Worm (Caenorhabditis elegans): Measurements from ENCODE around the gene Y54H5A.2.

Gene Y54H5A.2

DNA sequence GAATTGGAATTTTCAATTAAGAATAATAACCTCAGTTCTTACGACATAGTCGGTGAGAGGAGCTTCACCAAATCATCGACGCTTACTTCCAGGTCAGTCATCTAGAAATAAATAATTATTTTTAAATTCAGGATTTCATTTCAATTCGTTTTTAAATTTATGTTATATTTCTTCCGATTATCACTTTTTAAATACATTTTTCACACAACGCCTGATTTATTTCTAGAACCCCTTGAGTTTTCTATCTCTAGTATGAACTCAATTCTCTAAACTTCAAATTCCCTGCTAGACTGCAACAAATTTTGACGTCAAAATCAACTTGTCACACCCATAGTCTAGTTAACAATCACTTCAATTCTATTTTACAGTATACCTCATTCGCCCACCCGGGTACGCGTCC, at the start of gene Y54H5A.2:
TSS of gene Y54H5A.2 (minus strand) at position 101 of the 400 bp plus-strand sequence.
- TF ChIP-seq ama-1 (optimal IDR thresholded peaks at IDR 0.05): no peak
- no peak for TF ChIP-seq hmg-4 (GFP tag; optimal IDR thresholded peaks at IDR 0.05)

DNA sequence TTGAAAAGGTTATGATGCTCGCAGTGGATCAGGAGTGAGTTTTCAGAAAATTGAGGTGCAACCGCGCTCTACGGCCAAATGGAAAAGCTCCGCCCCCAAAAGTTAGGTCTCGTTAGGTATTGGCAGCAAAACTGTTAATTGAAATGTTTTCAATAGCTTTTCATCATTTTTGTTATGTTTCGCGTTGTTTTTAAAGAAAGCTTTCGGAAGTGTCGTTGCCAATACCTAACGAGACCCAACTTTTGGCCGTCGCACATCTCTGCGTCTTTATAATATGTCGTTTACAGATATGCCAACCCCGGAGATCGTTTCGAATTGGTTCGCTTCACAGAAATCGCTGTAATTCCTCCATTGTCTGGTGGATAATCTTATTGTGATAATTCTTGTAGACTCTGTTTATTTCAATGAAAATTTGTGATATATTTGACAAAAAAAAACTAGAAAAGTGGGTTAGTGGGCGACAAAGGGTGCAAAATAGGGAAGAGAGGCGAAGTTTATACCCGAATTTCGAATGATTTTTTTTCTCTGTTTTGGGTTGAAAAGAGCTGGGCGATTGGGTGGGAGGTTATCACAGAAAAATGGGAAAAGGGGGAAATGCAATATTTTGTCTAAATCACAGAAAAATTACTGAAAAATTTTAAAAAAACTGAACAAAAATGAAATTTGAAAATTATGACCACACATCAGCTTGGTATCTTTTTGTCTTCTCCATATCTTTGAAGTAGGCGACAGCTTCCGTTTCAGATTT, 47.1 kb upstream of the Y54H5A.2 start:
- TF ChIP-seq hmg-4 (GFP tag; optimal IDR thresholded peaks at IDR 0.05) (no peak), pes-1 (GFP tag; IDR thresholded peaks at IDR 0.05) (no peak), tbx-37 (GFP tag; conservative IDR thresholded peaks at IDR 0.05) (no peak), B0310.2 (tag; optimal IDR thresholded peaks at IDR 0.05) (no peak), ama-1 (optimal IDR thresholded peaks at IDR 0.05) (no peak), hnd-1 (tag; optimal IDR thresholded peaks at IDR 0.05) (no peak), tbx-11 (GFP tag; IDR thresholded peaks at IDR 0.05) (no peak), ceh-36 (tag; optimal IDR thresholded peaks at IDR 0.05) (no peak), scrt-1 (GFP tag; IDR thresholded peaks at IDR 0.05) (no peak), aly-1 (tag; optimal IDR thresholded peaks at IDR 0.05) (no peak), ets-7 (tag; optimal IDR thresholded peaks at IDR 0.05) (no peak)

DNA sequence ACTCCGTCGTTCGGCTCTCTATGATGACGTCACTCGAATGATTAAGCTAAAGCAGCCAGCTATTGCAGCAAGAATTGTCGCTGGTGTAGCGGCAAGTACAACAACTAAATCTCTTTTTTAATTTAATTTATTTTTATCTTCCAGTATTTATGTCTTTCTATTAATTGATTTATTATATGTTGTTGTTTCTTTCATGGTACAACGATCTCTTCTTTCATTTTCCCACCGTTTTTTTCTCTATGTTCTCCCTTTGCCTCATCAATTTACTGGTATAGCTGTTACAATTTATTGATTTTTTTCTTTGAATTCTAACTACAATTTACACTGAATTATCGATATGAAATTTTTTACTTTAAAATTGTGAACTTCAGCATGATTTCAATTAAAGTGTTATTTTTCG, 46.3 kb upstream of the Y54H5A.2 start, which contains the start of gene moc-6:
TSS of gene moc-6 (plus strand) at position 301 of the 400 bp plus-strand sequence.
- TF ChIP-seq scrt-1 (GFP tag; IDR thresholded peaks at IDR 0.05) (no peak), flt-1 (GFP tag; IDR thresholded peaks at IDR 0.05) (no peak), sea-1 (GFP tag; conservative IDR thresholded peaks at IDR 0.05) (no peak), tra-4 (tag; optimal IDR thresholded peaks at IDR 0.05) (no peak), hmg-4 (GFP tag; optimal IDR thresholded peaks at IDR 0.05) (no peak), aly-1 (tag; optimal IDR thresholded peaks at IDR 0.05) (no peak), F13C5.2 (tag; optimal IDR thresholded peaks at IDR 0.05) (no peak), ets-7 (tag; optimal IDR thresholded peaks at IDR 0.05) (no peak), hmbx-1 (tag; optimal IDR thresholded peaks at IDR 0.05) (no peak), ama-1 (optimal IDR thresholded peaks at IDR 0.05) (no peak), tbx-37 (GFP tag; conservative IDR thresholded peaks at IDR 0.05) (no peak), ceh-13 (GFP tag; optimal IDR thresholded peaks at IDR 0.05) (no peak), pes-1 (GFP tag; IDR thresholded peaks at IDR 0.05) (no peak)

DNA sequence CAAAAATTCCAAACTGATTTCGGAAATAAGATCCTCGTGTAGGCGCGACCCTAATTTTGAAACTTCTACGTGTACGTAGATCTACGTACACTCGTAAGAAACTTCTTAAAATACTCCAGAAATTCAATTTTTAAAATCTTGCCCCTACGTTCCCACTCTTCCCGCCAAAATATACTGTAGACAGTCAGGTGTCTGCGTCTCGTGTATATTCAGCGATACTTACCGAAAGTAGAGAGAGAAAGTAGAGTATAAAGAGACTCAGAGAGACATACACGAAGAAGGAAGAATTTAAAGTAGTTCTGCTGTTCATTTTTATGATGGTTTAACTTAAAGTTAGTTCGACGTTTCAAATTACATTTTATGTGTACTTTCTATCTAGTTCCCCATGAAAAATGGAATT, 43.9 kb upstream of the Y54H5A.2 start:
- TF ChIP-seq ets-7 (tag; optimal IDR thresholded peaks at IDR 0.05): no peak
- no peak for TF ChIP-seq hmg-4 (GFP tag; optimal IDR thresholded peaks at IDR 0.05)
- no peak for TF ChIP-seq hmbx-1 (tag; optimal IDR thresholded peaks at IDR 0.05)
- no peak for TF ChIP-seq ceh-36 (tag; optimal IDR thresholded peaks at IDR 0.05)
- no peak for TF ChIP-seq pes-1 (GFP tag; IDR thresholded peaks at IDR 0.05)
- TF ChIP-seq tra-4 (tag; optimal IDR thresholded peaks at IDR 0.05): no peak
- no peak for TF ChIP-seq flt-1 (GFP tag; IDR thresholded peaks at IDR 0.05)
- no peak for TF ChIP-seq hnd-1 (tag; optimal IDR thresholded peaks at IDR 0.05)
- no peak for TF ChIP-seq scrt-1 (GFP tag; IDR thresholded peaks at IDR 0.05)
- TF ChIP-seq sea-1 (GFP tag; conservative IDR thresholded peaks at IDR 0.05): no peak
- no peak for TF ChIP-seq B0310.2 (tag; optimal IDR thresholded peaks at IDR 0.05)
- no peak for TF ChIP-seq ceh-13 (GFP tag; optimal IDR thresholded peaks at IDR 0.05)
- TF ChIP-seq tbx-37 (GFP tag; conservative IDR thresholded peaks at IDR 0.05): no peak
- no peak for TF ChIP-seq ama-1 (optimal IDR thresholded peaks at IDR 0.05)
- TF ChIP-seq tbx-11 (GFP tag; IDR thresholded peaks at IDR 0.05): no peak

DNA sequence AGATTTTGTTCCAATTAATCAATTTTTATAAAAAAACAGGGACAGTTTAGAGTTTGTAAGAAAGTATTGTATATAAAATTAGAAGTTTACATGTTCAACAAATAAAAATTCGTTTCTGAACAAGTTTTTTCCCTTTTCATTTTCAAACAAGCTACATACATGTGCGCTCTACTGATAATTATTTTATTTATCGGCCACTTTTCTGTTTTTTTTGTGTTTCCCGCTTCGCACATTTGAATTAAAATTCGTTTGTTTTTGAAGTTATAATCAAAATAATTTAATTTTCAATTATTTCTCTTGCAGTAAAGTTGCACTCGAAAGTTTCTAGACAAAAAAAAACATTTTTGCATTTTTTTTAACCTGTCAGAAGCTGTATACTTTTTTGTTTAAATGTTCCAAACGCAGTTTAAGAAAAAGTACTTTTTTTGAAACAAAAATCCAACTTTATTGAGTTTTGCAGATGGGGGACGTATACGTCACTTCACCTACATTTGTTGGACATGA, 41.3 kb upstream of the Y54H5A.2 start, which contains the start of gene hira-1:
TSS of gene hira-1 (plus strand) at position 454 of the 504 bp plus-strand sequence.
- TF ChIP-seq ceh-36 (tag; optimal IDR thresholded peaks at IDR 0.05): no peak
- no peak for TF ChIP-seq B0310.2 (tag; optimal IDR thresholded peaks at IDR 0.05)
- no peak for TF ChIP-seq sea-1 (GFP tag; conservative IDR thresholded peaks at IDR 0.05)
- no peak for TF ChIP-seq ceh-13 (GFP tag; optimal IDR thresholded peaks at IDR 0.05)
- no peak for TF ChIP-seq aly-1 (tag; optimal IDR thresholded peaks at IDR 0.05)
- TF ChIP-seq ama-1 (optimal IDR thresholded peaks at IDR 0.05): no peak
- no peak for TF ChIP-seq hnd-1 (tag; optimal IDR thresholded peaks at IDR 0.05)
- no peak for TF ChIP-seq hmg-4 (GFP tag; optimal IDR thresholded peaks at IDR 0.05)
- TF ChIP-seq tbx-37 (GFP tag; conservative IDR thresholded peaks at IDR 0.05): no peak
- no peak for TF ChIP-seq flt-1 (GFP tag; IDR thresholded peaks at IDR 0.05)
- no peak for TF ChIP-seq tra-4 (tag; optimal IDR thresholded peaks at IDR 0.05)
- TF ChIP-seq scrt-1 (GFP tag; IDR thresholded peaks at IDR 0.05): no peak
- no peak for TF ChIP-seq F13C5.2 (tag; optimal IDR thresholded peaks at IDR 0.05)
- TF ChIP-seq tbx-11 (GFP tag; IDR thresholded peaks at IDR 0.05): no peak
- no peak for TF ChIP-seq hmbx-1 (tag; optimal IDR thresholded peaks at IDR 0.05)

DNA sequence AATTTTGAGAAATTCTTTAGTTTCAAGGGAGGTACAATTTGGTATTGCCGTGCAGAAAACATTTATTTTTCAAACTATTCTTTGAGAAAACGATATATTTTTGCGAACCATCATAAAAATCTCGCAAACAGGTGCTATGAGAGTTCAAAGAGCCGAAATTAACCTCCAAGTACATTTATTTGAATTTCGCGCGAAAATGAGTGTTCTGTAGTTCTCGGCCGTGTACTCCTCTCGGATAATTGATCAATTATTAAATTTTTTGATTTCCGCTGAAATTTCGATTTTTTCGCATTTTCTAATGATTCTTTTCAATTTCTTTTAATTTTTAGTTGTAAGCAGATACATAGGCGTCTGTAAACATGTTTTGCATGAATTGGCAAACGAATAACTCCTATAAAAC, 40.8 kb upstream of the Y54H5A.2 start:
- TF ChIP-seq sea-1 (GFP tag; conservative IDR thresholded peaks at IDR 0.05) (no peak), hmbx-1 (tag; optimal IDR thresholded peaks at IDR 0.05) (no peak), tbx-37 (GFP tag; conservative IDR thresholded peaks at IDR 0.05) (no peak), B0310.2 (tag; optimal IDR thresholded peaks at IDR 0.05) (no peak), flt-1 (GFP tag; IDR thresholded peaks at IDR 0.05) (no peak), hnd-1 (tag; optimal IDR thresholded peaks at IDR 0.05) (no peak), ama-1 (optimal IDR thresholded peaks at IDR 0.05) (no peak), F13C5.2 (tag; optimal IDR thresholded peaks at IDR 0.05) (no peak), ceh-13 (GFP tag; optimal IDR thresholded peaks at IDR 0.05) (no peak), scrt-1 (GFP tag; IDR thresholded peaks at IDR 0.05) (no peak), aly-1 (tag; optimal IDR thresholded peaks at IDR 0.05) (no peak), tra-4 (tag; optimal IDR thresholded peaks at IDR 0.05) (no peak), tbx-11 (GFP tag; IDR thresholded peaks at IDR 0.05) (no peak), hmg-4 (GFP tag; optimal IDR thresholded peaks at IDR 0.05) (no peak)

DNA sequence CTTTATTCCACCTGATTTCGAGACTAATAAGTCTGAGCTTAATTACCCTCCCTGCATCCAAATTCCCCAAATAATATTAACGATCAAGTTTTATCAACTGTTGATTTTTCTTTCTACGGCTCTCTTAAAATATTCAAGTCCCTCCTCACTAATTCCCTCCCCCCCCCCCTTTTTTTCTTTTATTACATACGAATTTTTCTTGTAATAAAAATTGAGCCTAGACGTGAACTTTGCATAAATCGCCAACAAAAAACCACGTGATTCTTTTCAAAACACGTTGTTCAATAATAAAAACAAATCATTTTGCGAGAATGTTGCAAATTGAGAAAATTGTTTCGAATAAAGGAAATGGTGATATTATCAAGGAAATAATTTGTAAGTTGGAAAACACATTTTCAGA, 39.0 kb upstream of the Y54H5A.2 start, which contains the start of gene K10D2.8:
TSS of gene K10D2.8 (plus strand) at position 301 of the 400 bp plus-strand sequence.
- TF ChIP-seq aly-1 (tag; optimal IDR thresholded peaks at IDR 0.05) (no peak), B0310.2 (tag; optimal IDR thresholded peaks at IDR 0.05) (no peak), sea-1 (GFP tag; conservative IDR thresholded peaks at IDR 0.05) (no peak), tbx-37 (GFP tag; conservative IDR thresholded peaks at IDR 0.05) (no peak), flt-1 (GFP tag; IDR thresholded peaks at IDR 0.05) (no peak), ets-7 (tag; optimal IDR thresholded peaks at IDR 0.05) (no peak)

Data from whole organism, early embryonic.